Fruit fly (Drosophila melanogaster): ENCODE data around the gene CG16952.

Gene CG16952

dm6 chrX:15891606-15892345, 21.8 kb downstream of the CG16952 start, which contains the start of gene shi (continued):
- TF ChIP-seq bowl (GFP tag; IDR thresholded peaks at IDR 0.05), result no peak
- TF ChIP-seq CG12659 (GFP tag; optimal IDR thresholded peaks at IDR 0.05), result peak; percentile 76
- no peak for TF ChIP-seq bigmax (GFP tag; optimal IDR thresholded peaks at IDR 0.05)
- peak in 1 of 2 experiments; percentile 87 for TF ChIP-seq crp (GFP tag; optimal IDR thresholded peaks at IDR 0.05)
- peak; percentile 0 for TF ChIP-seq jumu (GFP tag; optimal IDR thresholded peaks at IDR 0.05)
- peak; percentile 33 for TF ChIP-seq pho (GFP tag; optimal IDR thresholded peaks at IDR 0.05)
- TF ChIP-seq luna (GFP tag; optimal IDR thresholded peaks at IDR 0.05), result no peak
- peak; percentile 86 for TF ChIP-seq exex (tag; optimal IDR thresholded peaks at IDR 0.05)
- TF ChIP-seq Blimp-1 (GFP tag; optimal IDR thresholded peaks at IDR 0.05), result no peak
- no peak for TF ChIP-seq Hmx (GFP tag; optimal IDR thresholded peaks at IDR 0.05)
- no peak for TF ChIP-seq CG6254 (GFP tag; optimal IDR thresholded peaks at IDR 0.05)
- peak; percentile 14 for TF ChIP-seq Dad (GFP tag; optimal IDR thresholded peaks at IDR 0.05)
- no peak for TF ChIP-seq Sry-β (GFP tag; optimal IDR thresholded peaks at IDR 0.05)
- TF ChIP-seq CG6683 (GFP tag; optimal IDR thresholded peaks at IDR 0.05), result no peak
- peak; percentile 97 for TF ChIP-seq knrl (GFP tag; IDR thresholded peaks at IDR 0.05; ENCODE audit: partially characterized antibody)
- TF ChIP-seq z (GFP tag; IDR thresholded peaks at IDR 0.05), result no peak
- TF ChIP-seq hkb (optimal IDR thresholded peaks at IDR 0.05), result no peak
- TF ChIP-seq hkb (GFP tag; IDR thresholded peaks at IDR 0.05), result no peak
- no peak for TF ChIP-seq p53 (GFP tag; optimal IDR thresholded peaks at IDR 0.05)
- TF ChIP-seq sug (tag; optimal IDR thresholded peaks at IDR 0.05), result peak; percentile 46
- no peak for TF ChIP-seq CG7839 (tag; optimal IDR thresholded peaks at IDR 0.05)
- TF ChIP-seq twi (tag; optimal IDR thresholded peaks at IDR 0.05), result no peak
- TF ChIP-seq CG10274 (GFP tag; optimal IDR thresholded peaks at IDR 0.05), result no peak
- TF ChIP-seq CG3065 (GFP tag; optimal IDR thresholded peaks at IDR 0.05), result no peak
- no peak for TF ChIP-seq BtbVII (GFP tag; optimal IDR thresholded peaks at IDR 0.05)
- peak; percentile 89 for TF ChIP-seq CG15601 (tag; optimal IDR thresholded peaks at IDR 0.05)
- peak; percentile 32 for TF ChIP-seq CrebB (tag; optimal IDR thresholded peaks at IDR 0.05)
- no peak for TF ChIP-seq CG4424 (GFP tag; optimal IDR thresholded peaks at IDR 0.05)
- no peak for TF ChIP-seq klu (GFP tag; IDR thresholded peaks at IDR 0.05)
- TF ChIP-seq CG8944 (GFP tag; optimal IDR thresholded peaks at IDR 0.05), result no peak
- no peak for TF ChIP-seq shn (GFP tag; optimal IDR thresholded peaks at IDR 0.05)
- no peak for TF ChIP-seq CG7745 (tag; optimal IDR thresholded peaks at IDR 0.05)
- no peak for TF ChIP-seq cas (GFP tag; IDR thresholded peaks at IDR 0.05)
- TF ChIP-seq CG8478 (optimal IDR thresholded peaks at IDR 0.05), result no peak
- TF ChIP-seq CG12391 (tag; optimal IDR thresholded peaks at IDR 0.05), result peak; percentile 50
- TF ChIP-seq Hr78 (GFP tag; optimal IDR thresholded peaks at IDR 0.05), result peak in 1 of 2 experiments; percentile 100
- no peak for TF ChIP-seq CG17568 (GFP tag; optimal IDR thresholded peaks at IDR 0.05)
- TF ChIP-seq ewg (GFP tag; optimal IDR thresholded peaks at IDR 0.05), result peak; percentile 97
- TF ChIP-seq dysf (GFP tag; IDR thresholded peaks at IDR 0.05), result no peak
- peak; percentile 97; the same call in 2 of the 3 replicates for TF ChIP-seq zen2 (GFP tag; IDR thresholded peaks at IDR 0.05; ENCODE audit: partially characterized antibody)
- TF ChIP-seq Usf (GFP tag; optimal IDR thresholded peaks at IDR 0.05), result no peak
- peak; percentile 26; the same call in 1 of the 3 replicates for TF ChIP-seq CG17361 (GFP tag; IDR thresholded peaks at IDR 0.05)
- TF ChIP-seq CG6175 (GFP tag; IDR thresholded peaks at IDR 0.05), result no peak
- peak; percentile 95 for TF ChIP-seq CG11560 (tag; IDR thresholded peaks at IDR 0.05)
- no peak for TF ChIP-seq tll (GFP tag; optimal IDR thresholded peaks at IDR 0.05)
- TF ChIP-seq odd (GFP tag; optimal IDR thresholded peaks at IDR 0.05), result no peak
- TF ChIP-seq org-1 (GFP tag; optimal IDR thresholded peaks at IDR 0.05), result no peak
- TF ChIP-seq sc (optimal IDR thresholded peaks at IDR 0.05), result no peak
- no peak for TF ChIP-seq sc (GFP tag; optimal IDR thresholded peaks at IDR 0.05)
- peak; percentile 96 for TF ChIP-seq mld (GFP tag; IDR thresholded peaks at IDR 0.05; ENCODE audit: partially characterized antibody)

Measured in whole organism, embryonic.